Worm (Caenorhabditis elegans) whole organism, L3 larva: ENCODE data around the gene tax-6.

ENCODE experiments used
- R02D3.7 ChIP-seq: fragments of 150-350 bp; optimal IDR thresholded peaks from 2 replicates; lab custom pipeline; 2014; ENCODE audit warnings: missing biosample characterization, missing genetic modification characterization
- ama-1 ChIP-seq: fragments of 150-350 bp; optimal IDR thresholded peaks from 2 replicates; lab custom pipeline; 2018
- elt-1 ChIP-seq: fragments of 150-350 bp; optimal IDR thresholded peaks from 2 replicates; lab custom pipeline; 2014; ENCODE audit warnings: missing biosample characterization, missing genetic modification characterization
- elt-3 ChIP-seq, 3 experiments: fragments of 150-350 bp in 1 of 3; sonication (generic microtip) in 2 of 3; optimal IDR thresholded peaks; 2 replicates in 2 of 3; 4 replicates in 1 of 3; lab custom pipeline; 2014 to 2017; ENCODE audit warnings: missing biosample characterization in 3 of 3, missing genetic modification characterization in 3 of 3
- fkh-10 ChIP-seq: sonication (generic microtip); optimal IDR thresholded peaks from 2 replicates; lab custom pipeline; 2017; ENCODE audit warnings: missing biosample characterization, missing genetic modification reagents, missing genetic modification characterization
- fos-1 ChIP-seq: fragments of 150-350 bp; optimal IDR thresholded peaks from 2 replicates; lab custom pipeline; 2014; ENCODE audit warnings: missing biosample characterization, missing genetic modification characterization
- mdl-1 ChIP-seq: fragments of 150-350 bp; optimal IDR thresholded peaks from 2 replicates; lab custom pipeline; 2014; ENCODE audit warnings: missing biosample characterization, missing genetic modification characterization
- nhr-11 ChIP-seq: fragments of 150-350 bp; optimal IDR thresholded peaks from 2 replicates; lab custom pipeline; 2014; ENCODE audit warnings: missing biosample characterization, missing genetic modification characterization
- nhr-67 ChIP-seq: fragments of 150-350 bp; optimal IDR thresholded peaks from 2 replicates; lab custom pipeline; 2014; ENCODE audit warnings: missing biosample characterization, missing genetic modification characterization
- nhr-77 ChIP-seq: fragments of 150-350 bp; optimal IDR thresholded peaks from 2 replicates; lab custom pipeline; 2014; ENCODE audit warnings: missing biosample characterization, missing genetic modification characterization
- skn-1 ChIP-seq: fragments of 150-350 bp; optimal IDR thresholded peaks from 2 replicates; lab custom pipeline; 2014; ENCODE audit warnings: missing biosample characterization, missing genetic modification characterization
- tbx-2 ChIP-seq: sonication (generic microtip); optimal IDR thresholded peaks from 2 replicates; lab custom pipeline; 2016; ENCODE audit warnings: mild to moderate bottlenecking, missing genetic modification characterization, missing compliant biosample characterization
- unc-62 ChIP-seq: fragments of 150-350 bp; sonication (generic microtip); optimal IDR thresholded peaks from 4 replicates; lab custom pipeline; 2014; ENCODE audit warnings: missing biosample characterization, missing genetic modification reagents, missing genetic modification characterization
- ztf-4 ChIP-seq: fragments of 150-350 bp; optimal IDR thresholded peaks from 2 replicates; lab custom pipeline; 2014; ENCODE audit warnings: missing biosample characterization, missing genetic modification characterization

DNA sequence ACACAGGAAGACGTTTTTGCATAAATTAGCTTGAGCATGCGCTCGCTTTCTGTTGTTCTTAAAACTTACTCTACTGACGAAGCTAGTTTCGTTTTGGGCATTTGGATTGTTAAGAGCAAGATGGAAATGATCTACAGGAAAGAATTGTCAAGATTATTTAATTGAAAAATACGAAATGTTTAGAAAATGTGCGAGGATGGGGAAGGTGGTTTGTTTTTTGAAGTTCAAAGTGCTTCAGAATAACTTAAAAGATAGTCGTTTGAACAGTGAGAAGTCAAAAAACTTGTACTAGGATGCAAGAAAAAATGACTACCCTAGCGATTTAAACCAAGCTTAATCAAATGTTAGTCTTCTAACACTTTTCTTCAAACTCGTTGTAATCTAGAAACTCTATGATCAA, 44.3 kb downstream of the tax-6 start, which contains the start of gene srb-17:
- TF ChIP-seq ama-1 (lab: Kevin White, UChicago): no peak
- TF ChIP-seq nhr-67: no peak
- no peak for TF ChIP-seq ztf-4 (tag; lab: Kevin White, UChicago)
- TF ChIP-seq tbx-2 (tag; lab: Kevin White, UChicago): no peak
- TF ChIP-seq nhr-77: no peak
- no peak for TF ChIP-seq mdl-1 (tag; lab: Kevin White, UChicago)
- TF ChIP-seq unc-62 (GFP tag; lab: Kevin White, UChicago): no peak
- no peak for TF ChIP-seq elt-3 (tag; optimal IDR thresholded peaks at IDR 0.05; lab: Kevin White, UChicago)
- TF ChIP-seq fkh-10 (GFP tag; lab: Kevin White, UChicago): no peak
- no peak for TF ChIP-seq R02D3.7 (tag; lab: Kevin White, UChicago)
- no peak for TF ChIP-seq skn-1
- TF ChIP-seq fos-1 (tag; lab: Kevin White, UChicago): no peak
- TF ChIP-seq nhr-11 (tag; lab: Kevin White, UChicago): no peak
- no peak for TF ChIP-seq elt-1
